Fruit fly (Drosophila melanogaster) whole organism: ENCODE data around the gene 140up.

Experiments used
- CG8478 ChIP-seq: fragments of >200 bp; optimal IDR thresholded peaks from 2 replicates; lab custom pipeline; 2018; ENCODE audit warnings: inconsistent platforms
- Dll ChIP-seq: fragments of >200 bp; optimal IDR thresholded peaks from 2 replicates; lab custom pipeline; 2017
- EcR ChIP-seq, 2 experiments: fragments of >200 bp; optimal IDR thresholded peaks; 2 replicates each; lab custom pipeline; 2017; ENCODE audit warnings: missing biosample characterization in 2 of 2, missing genetic modification characterization in 2 of 2, missing genetic modification reagents in 2 of 2
- pan ChIP-seq: fragments of >200 bp; optimal IDR thresholded peaks from 2 replicates; lab custom pipeline; 2017
- psq ChIP-seq: fragments of >200 bp; optimal IDR thresholded peaks from 2 replicates; lab custom pipeline; 2017
- usp ChIP-seq: fragments of >200 bp; optimal IDR thresholded peaks from 2 replicates; lab custom pipeline; 2017; ENCODE audit warnings: missing biosample characterization, missing genetic modification characterization, mixed read lengths

Gene 140up

dm6 chr3R:14118350-14118749 lies 7.0 kb downstream of the 140up start, which contains the start of gene Kif19A:
TSS of gene Kif19A (minus strand) at chr3R:14118450.
- no peak for TF ChIP-seq Dll (lab: Kevin White, UChicago)
- no peak for TF ChIP-seq pan (lab: Kevin White, UChicago)
- TF ChIP-seq psq (lab: Kevin White, UChicago) = no peak
- TF ChIP-seq usp (GFP tag; lab: Kevin White, UChicago) = no peak
- TF ChIP-seq EcR (GFP tag; optimal IDR thresholded peaks at IDR 0.05; lab: Kevin White, UChicago) = no peak
- no peak for TF ChIP-seq CG8478 (lab: Kevin White, UChicago)

dm6 chr3R:14116088-14116487 lies 9.3 kb downstream of the 140up start:
- TF ChIP-seq psq (lab: Kevin White, UChicago) (no peak), Dll (lab: Kevin White, UChicago) (no peak), pan (lab: Kevin White, UChicago) (no peak), usp (GFP tag; lab: Kevin White, UChicago) (no peak), CG8478 (lab: Kevin White, UChicago) (no peak), EcR (GFP tag; optimal IDR thresholded peaks at IDR 0.05; lab: Kevin White, UChicago) (no peak)

dm6 chr3R:14112066-14112465 lies 13.3 kb downstream of the 140up start, which contains the start of gene CG14357:
TSS of gene CG14357 (minus strand) at chr3R:14112166.
- TF ChIP-seq Dll (lab: Kevin White, UChicago) = no peak
- TF ChIP-seq psq (lab: Kevin White, UChicago) = no peak
- no peak for TF ChIP-seq usp (GFP tag; lab: Kevin White, UChicago)
- no peak for TF ChIP-seq CG8478 (lab: Kevin White, UChicago)
- no peak for TF ChIP-seq pan (lab: Kevin White, UChicago)
- no peak for TF ChIP-seq EcR (GFP tag; optimal IDR thresholded peaks at IDR 0.05; lab: Kevin White, UChicago)

- TF ChIP-seq CG8478 (lab: Kevin White, UChicago) = no peak
- no peak for TF ChIP-seq psq (lab: Kevin White, UChicago)
- no peak for TF ChIP-seq usp (GFP tag; lab: Kevin White, UChicago)
- no peak for TF ChIP-seq pan (lab: Kevin White, UChicago)
- no peak for TF ChIP-seq EcR (GFP tag; optimal IDR thresholded peaks at IDR 0.05; lab: Kevin White, UChicago)
- no peak for TF ChIP-seq Dll (lab: Kevin White, UChicago)
Observed at dm6 chr3R:14109145-14109544, 16.2 kb downstream of the 140up start, which contains the start of gene Or88a. TSS of gene Or88a (plus strand) at chr3R:14109445.

- TF ChIP-seq psq (lab: Kevin White, UChicago) = no peak
- no peak for TF ChIP-seq usp (GFP tag; lab: Kevin White, UChicago)
- TF ChIP-seq CG8478 (lab: Kevin White, UChicago) = no peak
- TF ChIP-seq Dll (lab: Kevin White, UChicago) = peak; percentile 62
- no peak for TF ChIP-seq pan (lab: Kevin White, UChicago)
Observed at dm6 chr3R:14108158-14108921, 17.0 kb downstream of the 140up start, which contains the start of gene CG12402. TSS of gene CG12402 (minus strand) at chr3R:14108321.

dm6 chr3R:14107597-14107996 lies 17.8 kb downstream of the 140up start:
- TF ChIP-seq CG8478 (lab: Kevin White, UChicago) (no peak), Dll (lab: Kevin White, UChicago) (no peak), pan (lab: Kevin White, UChicago) (no peak), usp (GFP tag; lab: Kevin White, UChicago) (no peak)

dm6 chr3R:14103022-14103421 lies 22.3 kb downstream of the 140up start, which contains the start of gene PK1-R:
TSS of gene PK1-R (minus strand) at chr3R:14103122.
- no peak for TF ChIP-seq Dll (lab: Kevin White, UChicago)
- TF ChIP-seq pan (lab: Kevin White, UChicago) = no peak
- no peak for TF ChIP-seq psq (lab: Kevin White, UChicago)
- TF ChIP-seq CG8478 (lab: Kevin White, UChicago) = no peak
- TF ChIP-seq EcR (GFP tag; optimal IDR thresholded peaks at IDR 0.05; lab: Kevin White, UChicago) = no peak
- no peak for TF ChIP-seq usp (GFP tag; lab: Kevin White, UChicago)

- TF ChIP-seq EcR (GFP tag; optimal IDR thresholded peaks at IDR 0.05; lab: Kevin White, UChicago) (no peak), Dll (lab: Kevin White, UChicago) (no peak), CG8478 (lab: Kevin White, UChicago) (no peak), pan (lab: Kevin White, UChicago) (no peak), usp (GFP tag; lab: Kevin White, UChicago) (no peak), psq (lab: Kevin White, UChicago) (no peak)
Observed at dm6 chr3R:14100962-14101361, 24.4 kb downstream of the 140up start.

dm6 chr3R:14098527-14099109 lies 26.7 kb downstream of the 140up start:
- TF ChIP-seq usp (GFP tag; lab: Kevin White, UChicago) = no peak
- no peak for TF ChIP-seq EcR (GFP tag; optimal IDR thresholded peaks at IDR 0.05; lab: Kevin White, UChicago)
- TF ChIP-seq Dll (lab: Kevin White, UChicago) = no peak
- TF ChIP-seq psq (lab: Kevin White, UChicago) = no peak
- no peak for TF ChIP-seq CG8478 (lab: Kevin White, UChicago)
- no peak for TF ChIP-seq pan (lab: Kevin White, UChicago)

- TF ChIP-seq CG8478 (lab: Kevin White, UChicago) (no peak), pan (lab: Kevin White, UChicago) (no peak), psq (lab: Kevin White, UChicago) (no peak)
Observed at dm6 chr3R:14097980-14098379, 27.4 kb downstream of the 140up start, which contains the start of gene CG9920. TSS of gene CG9920 (minus strand) at chr3R:14098080.

dm6 chr3R:14096792-14097191 lies 28.6 kb downstream of the 140up start, which contains the start of gene CCHa1:
TSS of gene CCHa1 (minus strand) at chr3R:14096835.
- TF ChIP-seq EcR (GFP tag; optimal IDR thresholded peaks at IDR 0.05; lab: Kevin White, UChicago) = no peak
- no peak for TF ChIP-seq CG8478 (lab: Kevin White, UChicago)
- TF ChIP-seq usp (GFP tag; lab: Kevin White, UChicago) = no peak
- TF ChIP-seq pan (lab: Kevin White, UChicago) = no peak
